Fruit fly (Drosophila melanogaster) whole organism, embryonic: Measurements from ENCODE around the gene Glys.

Experiments used
- ATbp ChIP-seq: fragments of 200-800 bp; sonication (Bioruptor generic); optimal IDR thresholded peaks from 2 replicates; lab custom pipeline; 2017; ENCODE audit warnings: missing biosample characterization, mild to moderate bottlenecking, missing genetic modification characterization, missing genetic modification reagents
- Atf6 ChIP-seq: fragments of 200-800 bp; sonication (Bioruptor generic); IDR thresholded peaks from 2 replicates; pipeline ENCODE4 v1.3.6; 2022; ENCODE audit warnings: missing biosample characterization, missing genetic modification characterization
- Bdp1 ChIP-seq: fragments of 200-800 bp; sonication (Bioruptor generic); optimal IDR thresholded peaks from 3 replicates; lab custom pipeline; 2016; ENCODE audit warnings: missing biosample characterization, missing genetic modification characterization
- CG10267 ChIP-seq: fragments of 200-800 bp; sonication (Bioruptor generic); optimal IDR thresholded peaks from 2 replicates; lab custom pipeline; 2018; ENCODE audit warnings: missing biosample characterization, mild to moderate bottlenecking, missing genetic modification characterization, moderate library complexity
- CG10543 ChIP-seq: fragments of 200-800 bp; sonication (Bioruptor generic); optimal IDR thresholded peaks from 3 replicates; lab custom pipeline; 2017; ENCODE audit warnings: missing biosample characterization, mild to moderate bottlenecking, missing genetic modification characterization, moderate library complexity
- CG10979 ChIP-seq: fragments of 200-800 bp; sonication (Bioruptor generic); optimal IDR thresholded peaks from 2 replicates; lab custom pipeline; 2018; ENCODE audit warnings: missing biosample characterization, mild to moderate bottlenecking, missing genetic modification characterization, moderate library complexity
- CG11398 ChIP-seq: fragments of 200-800 bp; sonication (Bioruptor generic); optimal IDR thresholded peaks from 2 replicates; lab custom pipeline; 2016; ENCODE audit warnings: missing biosample characterization, missing genetic modification characterization
- CG11504 ChIP-seq: fragments of 200-800 bp; sonication (Bioruptor generic); optimal IDR thresholded peaks from 3 replicates; lab custom pipeline; 2019; ENCODE audit warnings: missing biosample characterization, mild to moderate bottlenecking, missing genetic modification characterization, moderate library complexity
- CG12155 ChIP-seq: fragments of 200-800 bp; sonication (Bioruptor generic); optimal IDR thresholded peaks from 3 replicates; lab custom pipeline; 2016; ENCODE audit warnings: missing biosample characterization, missing genetic modification characterization
- CG12744 ChIP-seq: fragments of 200-800 bp; sonication (Bioruptor generic); optimal IDR thresholded peaks from 2 replicates; lab custom pipeline; 2016; ENCODE audit warnings: missing biosample characterization, missing genetic modification characterization
- CG14441 ChIP-seq: fragments of 200-800 bp; sonication (Bioruptor generic); IDR thresholded peaks from 2 replicates; pipeline ENCODE4 v1.3.6; 2022; ENCODE audit warnings: missing biosample characterization, missing genetic modification characterization
- CG15696 ChIP-seq: fragments of 200-800 bp; sonication (Bioruptor generic); optimal IDR thresholded peaks from 2 replicates; lab custom pipeline; 2019; ENCODE audit warnings: missing biosample characterization, mild to moderate bottlenecking, missing genetic modification characterization, moderate library complexity
- CG1603 ChIP-seq: fragments of 200-800 bp; sonication (Bioruptor generic); optimal IDR thresholded peaks from 2 replicates; lab custom pipeline; 2019; ENCODE audit warnings: missing biosample characterization, mild to moderate bottlenecking, missing genetic modification characterization, moderate library complexity
- CG17802 ChIP-seq: fragments of 200-800 bp; sonication (Bioruptor generic); optimal IDR thresholded peaks from 2 replicates; lab custom pipeline; 2018; ENCODE audit warnings: missing biosample characterization, mild to moderate bottlenecking, missing genetic modification characterization, moderate library complexity
- CG18599 ChIP-seq: fragments of 200-800 bp; sonication (Bioruptor generic); optimal IDR thresholded peaks from 3 replicates; lab custom pipeline; 2017; ENCODE audit warnings: missing biosample characterization, missing genetic modification characterization, mild to moderate bottlenecking, moderate library complexity, missing genetic modification reagents
- CG43689 ChIP-seq: fragments of 200-800 bp; sonication (Bioruptor generic); IDR thresholded peaks from 2 replicates; pipeline ENCODE4 v1.3.6; 2022; ENCODE audit warnings: missing biosample characterization, missing genetic modification characterization
- CG5245 ChIP-seq: fragments of 200-800 bp; sonication (Bioruptor generic); optimal IDR thresholded peaks from 3 replicates; lab custom pipeline; 2016; ENCODE audit warnings: missing biosample characterization, missing genetic modification characterization
- CG5953 ChIP-seq: fragments of 200-800 bp; sonication (Bioruptor generic); IDR thresholded peaks from 2 replicates; pipeline ENCODE4 v1.3.6; 2022; ENCODE audit warnings: missing biosample characterization, missing genetic modification characterization
- CG6272 ChIP-seq: fragments of 200-800 bp; sonication (Bioruptor generic); IDR thresholded peaks from 2 replicates; pipeline ENCODE4 v1.3.6; 2022; ENCODE audit warnings: missing biosample characterization, missing genetic modification characterization
- CG7963 ChIP-seq: fragments of 200-800 bp; sonication (Bioruptor generic); IDR thresholded peaks from 3 replicates; pipeline ENCODE4 v1.3.6; 2022; ENCODE audit warnings: missing biosample characterization, missing genetic modification characterization; ENCODE audit not compliant: partially characterized antibody
- Dip3 ChIP-seq: fragments of 200-800 bp; sonication (Bioruptor generic); optimal IDR thresholded peaks from 3 replicates; lab custom pipeline; 2016; ENCODE audit warnings: missing biosample characterization, missing genetic modification characterization
- Drgx ChIP-seq: fragments of 200-800 bp; sonication (Bioruptor generic); IDR thresholded peaks from 2 replicates; pipeline ENCODE4 v1.3.6; 2022; ENCODE audit warnings: missing biosample characterization, missing genetic modification characterization
- E2f1 ChIP-seq: fragments of 200-800 bp; sonication (Bioruptor generic); IDR thresholded peaks from 2 replicates; pipeline ENCODE4 v1.3.6; 2022; ENCODE audit warnings: missing biosample characterization, missing genetic modification characterization
- Ets65A ChIP-seq: fragments of 200-800 bp; sonication (Bioruptor generic); peaks from one replicate; lab custom pipeline; 2016; ENCODE audit warnings: missing biosample characterization, missing genetic modification characterization
- Lpt ChIP-seq: fragments of >200 bp; optimal IDR thresholded peaks from 2 replicates; lab custom pipeline; 2018; ENCODE audit warnings: missing biosample characterization, missing genetic modification characterization
- Med ChIP-seq: fragments of 200-800 bp; sonication (Bioruptor generic); peaks from one replicate; lab custom pipeline; 2016; ENCODE audit warnings: missing biosample characterization, missing genetic modification characterization, mild to moderate bottlenecking, inconsistent platforms, moderate library complexity
- Mes4 ChIP-seq: fragments of 200-800 bp; sonication (Bioruptor generic); optimal IDR thresholded peaks from 2 replicates; lab custom pipeline; 2016; ENCODE audit warnings: missing biosample characterization, missing genetic modification characterization
- NC2β ChIP-seq: fragments of 200-800 bp; sonication (Bioruptor generic); optimal IDR thresholded peaks from 2 replicates; lab custom pipeline; 2016; ENCODE audit warnings: missing biosample characterization, missing genetic modification characterization
- Nf-YC ChIP-seq: fragments of 200-800 bp; optimal IDR thresholded peaks from 3 replicates; lab custom pipeline; 2019; ENCODE audit warnings: missing biosample characterization, mild to moderate bottlenecking, missing genetic modification characterization, moderate library complexity
- Sox102F ChIP-seq: fragments of 200-800 bp; sonication (Bioruptor generic); optimal IDR thresholded peaks from 2 replicates; lab custom pipeline; 2018; ENCODE audit warnings: missing biosample characterization, mild to moderate bottlenecking, missing genetic modification characterization, moderate library complexity
- Taf1 ChIP-seq: fragments of 200-800 bp; sonication (Bioruptor generic); IDR thresholded peaks from 2 replicates; pipeline ENCODE4 v1.3.6; 2022; ENCODE audit warnings: missing biosample characterization, missing genetic modification characterization
- bsh ChIP-seq, 2 experiments: fragments of 200-800 bp; sonication (Bioruptor generic); optimal IDR thresholded peaks; 2 replicates each; lab custom pipeline; 2017 to 2018; ENCODE audit warnings: mild to moderate bottlenecking in 2 of 2, missing biosample characterization in 2 of 2, missing genetic modification characterization in 2 of 2, moderate library complexity in 1 of 2
- chinmo ChIP-seq: fragments of 200-800 bp; sonication (Bioruptor generic); IDR thresholded peaks from 4 replicates; pipeline ENCODE4 v1.3.6; 2022; ENCODE audit warnings: missing biosample characterization, missing genetic modification characterization; ENCODE audit not compliant: partially characterized antibody
- dmrt11E ChIP-seq: fragments of 200-800 bp; sonication (Bioruptor generic); optimal IDR thresholded peaks from 3 replicates; lab custom pipeline; 2018; ENCODE audit warnings: missing biosample characterization, mild to moderate bottlenecking, missing genetic modification characterization, moderate library complexity
- dmrt99B ChIP-seq: fragments of 200-800 bp; sonication (Bioruptor generic); optimal IDR thresholded peaks from 2 replicates; lab custom pipeline; 2018; ENCODE audit warnings: missing biosample characterization, mild to moderate bottlenecking, missing genetic modification characterization, moderate library complexity
- gem ChIP-seq: fragments of 200-800 bp; sonication (Bioruptor generic); optimal IDR thresholded peaks from 2 replicates; lab custom pipeline; 2019; ENCODE audit warnings: missing biosample characterization, mild to moderate bottlenecking, missing genetic modification characterization, moderate library complexity
- grau ChIP-seq: fragments of 200-800 bp; optimal IDR thresholded peaks from 3 replicates; lab custom pipeline; 2019; ENCODE audit warnings: missing biosample characterization, mild to moderate bottlenecking, missing genetic modification characterization, moderate library complexity
- nom ChIP-seq: fragments of 200-800 bp; sonication (Bioruptor generic); optimal IDR thresholded peaks from 2 replicates; lab custom pipeline; 2017; ENCODE audit warnings: missing biosample characterization, missing genetic modification characterization, mild to moderate bottlenecking, moderate library complexity, missing genetic modification reagents
- oc ChIP-seq: fragments of 200-800 bp; sonication (Bioruptor generic); optimal IDR thresholded peaks from 2 replicates; lab custom pipeline; 2018; ENCODE audit warnings: missing biosample characterization, mild to moderate bottlenecking, missing genetic modification characterization, moderate library complexity
- ro ChIP-seq: fragments of 200-800 bp; sonication (Bioruptor generic); IDR thresholded peaks from 2 replicates; pipeline ENCODE4 v1.3.6; 2022; ENCODE audit warnings: missing biosample characterization, missing genetic modification characterization
- row ChIP-seq: fragments of 200-800 bp; sonication (Bioruptor generic); IDR thresholded peaks from 3 replicates; pipeline ENCODE4 v1.3.6; 2022; ENCODE audit warnings: missing biosample characterization, missing genetic modification characterization
- sens ChIP-seq: fragments of 200-800 bp; sonication (Bioruptor generic); peaks from one replicate; lab custom pipeline; 2016; ENCODE audit warnings: missing biosample characterization, missing genetic modification characterization
- sisA ChIP-seq: fragments of 200-800 bp; sonication (Bioruptor generic); IDR thresholded peaks from 2 replicates; pipeline ENCODE4 v1.3.6; 2022; ENCODE audit warnings: missing biosample characterization, missing genetic modification characterization
- slbo ChIP-seq: fragments of 200-800 bp; sonication (Bioruptor generic); IDR thresholded peaks from 2 replicates; pipeline ENCODE4 v1.3.6; 2022; ENCODE audit warnings: missing biosample characterization, missing genetic modification characterization
- ssp ChIP-seq: fragments of 200-800 bp; sonication (Bioruptor generic); IDR thresholded peaks from 2 replicates; pipeline ENCODE4 v1.3.6; 2022; ENCODE audit warnings: missing biosample characterization, missing genetic modification characterization
- stc ChIP-seq: fragments of 200-800 bp; sonication (Bioruptor generic); IDR thresholded peaks from 2 replicates; pipeline ENCODE4 v1.3.6; 2022; ENCODE audit warnings: missing biosample characterization, missing genetic modification characterization
- tap ChIP-seq: fragments of 200-800 bp; optimal IDR thresholded peaks from 3 replicates; lab custom pipeline; 2019; ENCODE audit warnings: missing biosample characterization, mild to moderate bottlenecking, missing genetic modification characterization, moderate library complexity
- ttk ChIP-seq: fragments of 200-800 bp; sonication (Bioruptor generic); IDR thresholded peaks from 2 replicates; pipeline ENCODE4 v2.1.2; 2022; ENCODE audit warnings: missing biosample characterization, missing genetic modification characterization
- vvl ChIP-seq: fragments of 200-800 bp; sonication (Bioruptor generic); IDR thresholded peaks from 2 replicates; pipeline ENCODE4 v1.3.6; 2022; ENCODE audit warnings: missing biosample characterization, missing genetic modification characterization
- wdn ChIP-seq: fragments of 200-800 bp; sonication (Bioruptor generic); IDR thresholded peaks from 2 replicates; pipeline ENCODE4 v1.3.6; 2022; ENCODE audit warnings: missing biosample characterization, missing genetic modification characterization

Gene Glys

DNA sequence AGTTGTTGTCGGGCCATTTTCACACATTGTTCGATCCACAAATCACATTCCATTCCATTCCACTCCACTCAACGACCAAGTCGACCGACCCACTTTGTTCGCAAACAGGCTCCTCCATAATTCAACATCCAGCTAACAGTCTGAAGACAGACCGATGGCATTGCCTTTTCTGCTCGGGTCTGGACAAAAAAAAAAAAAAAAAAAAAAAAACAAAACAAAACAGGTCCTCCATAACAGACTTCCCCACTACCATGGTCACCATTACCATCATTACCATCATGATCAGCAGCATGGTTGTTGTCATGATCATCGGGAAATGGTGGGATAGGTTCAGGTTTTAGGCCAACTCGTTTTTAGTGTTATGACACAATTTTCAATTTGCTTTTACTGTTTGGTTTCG, 35.1 kb downstream of the Glys start:
- peak; percentile 28; the same call in 1 of the 2 replicates for TF ChIP-seq Drgx
- TF ChIP-seq ttk (GFP tag; lab: Robert Waterston, UW) = no peak
- no peak for TF ChIP-seq Atf6 (GFP tag; lab: Robert Waterston, UW)
- TF ChIP-seq ATbp (GFP tag; lab: Kevin White, UChicago) = no peak
- peak; percentile 71 for TF ChIP-seq nom (GFP tag; lab: Kevin White, UChicago)
- no peak for TF ChIP-seq CG6272
- no peak for TF ChIP-seq Mes4 (GFP tag; lab: Kevin White, UChicago)
- no peak for TF ChIP-seq stc (GFP tag; lab: Robert Waterston, UW)

- peak; percentile 1 for TF ChIP-seq CG1603 (tag; lab: Kevin White, UChicago)
- no peak for TF ChIP-seq CG5953 (GFP tag; lab: Robert Waterston, UW)
- peak; percentile 6 for TF ChIP-seq CG18599 (GFP tag; lab: Kevin White, UChicago)
- peak; percentile 72 for TF ChIP-seq sens (GFP tag; lab: Kevin White, UChicago)
- no peak for TF ChIP-seq ssp (GFP tag; lab: Robert Waterston, UW)
- TF ChIP-seq gem (tag; lab: Kevin White, UChicago) = peak; percentile 7
- 0 out of 2 replicates have a peak, but pooled peaks have one; percentile 27 for TF ChIP-seq CG14441 (GFP tag; lab: Robert Waterston, UW)
- no peak for TF ChIP-seq Atf6 (GFP tag; lab: Robert Waterston, UW)
- TF ChIP-seq bsh (GFP tag; optimal IDR thresholded peaks at IDR 0.05; lab: Kevin White, UChicago) = peak in 1 of 2 experiments; percentile 10
- TF ChIP-seq Bdp1 = no peak
- TF ChIP-seq Dip3 (GFP tag; lab: Kevin White, UChicago) = no peak
- TF ChIP-seq grau = peak; percentile 59
- TF ChIP-seq chinmo = 0 out of 4 replicates have a peak, but pooled peaks have one; percentile 35
- peak; percentile 20 for TF ChIP-seq dmrt99B
- TF ChIP-seq CG17802 = no peak
- 0 out of 2 replicates have a peak, but pooled peaks have one; percentile 28 for TF ChIP-seq slbo (GFP tag; lab: Robert Waterston, UW)
- TF ChIP-seq Sox102F (GFP tag; lab: Kevin White, UChicago) = peak; percentile 15
- 0 out of 2 replicates have a peak, but pooled peaks have one; percentile 14 for TF ChIP-seq vvl (GFP tag; lab: Robert Waterston, UW)
- peak; percentile 11 for TF ChIP-seq Ets65A (GFP tag; lab: Kevin White, UChicago)
- peak; percentile 14 for TF ChIP-seq dmrt11E (tag; lab: Kevin White, UChicago)
- TF ChIP-seq E2f1 (GFP tag; lab: Robert Waterston, UW) = no peak
- no peak for TF ChIP-seq CG12744
- TF ChIP-seq CG11504 (tag; lab: Kevin White, UChicago) = peak; percentile 23
- TF ChIP-seq Drgx = peak; percentile 52; the same call in 1 of the 2 replicates
- peak; percentile 47 for TF ChIP-seq Med (GFP tag; lab: Kevin White, UChicago)
- peak; percentile 20; the same call in 1 of the 2 replicates for TF ChIP-seq sisA (GFP tag; lab: Robert Waterston, UW)
- peak; percentile 36; the same call in 1 of the 3 replicates for TF ChIP-seq row (GFP tag; lab: Robert Waterston, UW)
Measured at dm6 chr3R:15110135-15110534, 37.2 kb downstream of the Glys start.

dm6 chr3R:15095550-15096031, 51.7 kb downstream of the Glys start, which contains the start of gene CG6966:
Gene CG6966, minus strand, starts transcription at chr3R:15095631.
- TF ChIP-seq CG43689 (no peak), CG10267 (tag; lab: Kevin White, UChicago) (peak; percentile 88), CG15696 (tag; lab: Kevin White, UChicago) (peak; percentile 78), CG5245 (GFP tag; lab: Kevin White, UChicago) (peak; percentile 81), CG10543 (GFP tag; lab: Kevin White, UChicago) (peak; percentile 96), NC2β (peak; percentile 97), oc (tag; lab: Kevin White, UChicago) (peak; percentile 90), CG7963 (no peak), CG12155 (GFP tag; lab: Kevin White, UChicago) (peak; percentile 92), wdn (GFP tag; lab: Robert Waterston, UW) (no peak), Taf1 (no peak), Lpt (no peak), ro (GFP tag; lab: Robert Waterston, UW) (no peak), Nf-YC (peak; percentile 69), tap (tag; lab: Kevin White, UChicago) (peak; percentile 73), CG10979 (tag; lab: Kevin White, UChicago) (peak; percentile 77), CG11398 (peak; percentile 95)
